Worm (Caenorhabditis elegans) whole organism, L4 larva: ENCODE measurements around the gene T28C6.8.

Source experiments
- F49E8.2 ChIP-seq: sonication (generic microtip); optimal IDR thresholded peaks from 2 replicates; lab custom pipeline; 2016; ENCODE audit warnings: missing compliant biosample characterization, mild to moderate bottlenecking, missing genetic modification characterization, borderline replicate concordance
- lin-39 ChIP-seq: fragments of 150-350 bp; optimal IDR thresholded peaks from 2 replicates; lab custom pipeline; 2014; ENCODE audit warnings: missing biosample characterization, missing genetic modification reagents, missing genetic modification characterization

- TF ChIP-seq lin-39 (tag; lab: Kevin White, UChicago) (no peak), F49E8.2 (tag; lab: Kevin White, UChicago) (no peak)
Observed at ce11 chrIV:8840161-8840765, 9.7 kb upstream of the T28C6.8 start, which contains the start of the genes T28C6.11 and T11B7.1.
